Fruit fly (Drosophila melanogaster): ENCODE results near the gene Gcn2.

The Gcn2 gene

DNA sequence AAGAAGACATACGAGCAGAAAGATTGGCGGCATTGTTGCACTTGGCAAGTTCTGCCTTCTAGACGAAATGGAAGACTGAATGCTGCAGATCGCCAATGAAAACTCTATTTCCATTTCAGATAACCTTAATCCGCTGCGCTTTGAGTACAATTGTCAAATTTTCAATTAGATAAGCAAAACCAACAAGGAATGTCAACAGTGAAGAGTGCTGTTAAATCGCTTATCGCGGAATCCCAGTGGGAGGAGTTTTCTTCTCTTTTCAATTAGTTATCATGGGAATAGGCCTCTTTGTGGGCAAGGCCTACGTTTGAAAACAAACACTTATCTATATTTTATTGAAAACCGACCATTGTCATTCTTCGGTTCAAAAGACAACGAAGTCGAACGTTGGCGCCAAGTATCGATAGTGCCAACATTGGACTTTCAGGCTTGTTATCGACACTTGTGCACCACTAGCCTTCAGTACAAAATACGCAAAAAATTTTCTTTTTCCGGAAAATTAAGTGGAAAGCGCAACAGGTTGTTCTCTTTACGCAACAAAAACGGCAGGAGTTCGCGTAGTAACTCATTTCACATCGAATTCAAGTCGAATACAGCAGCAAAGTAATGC lies at the start of gene Gcn2, which contains the start of gene Ugt35D1:
Gene Gcn2 (plus strand): TSS at position 439 of the 610 bp plus-strand sequence.
Gene Ugt35D1 (minus strand): TSS at position 83 of the 610 bp plus-strand sequence.
- TF ChIP-seq rn (GFP tag; IDR thresholded peaks at IDR 0.05) (no peak), CG34367 (tag; optimal IDR thresholded peaks at IDR 0.05) (no peak), D1 (tag; optimal IDR thresholded peaks at IDR 0.05) (no peak), CG17806 (tag; optimal IDR thresholded peaks at IDR 0.05) (no peak), CG4496 (GFP tag; IDR thresholded peaks at IDR 0.05) (no peak), CG10348 (GFP tag; IDR thresholded peaks at IDR 0.05) (no peak), Ets98B (GFP tag; IDR thresholded peaks at IDR 0.05) (no peak), gl (tag; optimal IDR thresholded peaks at IDR 0.05) (no peak), fd96Ca (GFP tag; IDR thresholded peaks at IDR 0.05) (no peak), Snoo (tag; optimal IDR thresholded peaks at IDR 0.05) (no peak), CG12605 (GFP tag; IDR thresholded peaks at IDR 0.05) (no peak), EcR (GFP tag; optimal IDR thresholded peaks at IDR 0.05) (no peak), CG14655 (GFP tag; optimal IDR thresholded peaks at IDR 0.05) (no peak), CG32121 (GFP tag; IDR thresholded peaks at IDR 0.05) (no peak), CG15710 (tag; optimal IDR thresholded peaks at IDR 0.05) (no peak), CG13204 (GFP tag; optimal IDR thresholded peaks at IDR 0.05) (no peak), Pif1B (GFP tag; optimal IDR thresholded peaks at IDR 0.05) (no peak)

DNA sequence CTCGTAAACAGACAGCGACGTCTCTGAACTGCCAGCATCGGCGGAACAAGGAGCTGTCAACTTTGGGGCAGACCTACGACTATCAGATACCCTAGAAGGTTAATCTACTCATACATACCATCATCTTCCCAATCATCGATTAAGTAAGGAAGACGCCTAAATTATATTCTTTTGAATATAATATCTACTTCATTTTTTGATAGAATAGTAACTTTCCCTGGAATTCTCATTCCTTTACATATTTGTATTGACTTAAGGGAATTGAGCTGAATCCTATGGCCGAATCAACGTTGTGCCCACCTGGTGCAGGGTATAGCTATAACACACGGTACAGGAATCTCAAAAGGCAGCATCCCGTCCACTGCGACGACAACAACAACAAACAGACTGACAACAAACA lies 48.8 kb upstream of the Gcn2 start:
- TF ChIP-seq Pif1B (GFP tag; optimal IDR thresholded peaks at IDR 0.05) (peak; percentile 49), CG34367 (tag; optimal IDR thresholded peaks at IDR 0.05) (no peak), Pif1A (GFP tag; optimal IDR thresholded peaks at IDR 0.05) (peak; percentile 30), CG32121 (GFP tag; IDR thresholded peaks at IDR 0.05) (no peak), CG8301 (tag; optimal IDR thresholded peaks at IDR 0.05) (peak; percentile 46), fd96Ca (GFP tag; IDR thresholded peaks at IDR 0.05) (no peak), CG17806 (tag; optimal IDR thresholded peaks at IDR 0.05) (peak; percentile 3), D1 (tag; optimal IDR thresholded peaks at IDR 0.05) (no peak), EcR (GFP tag; optimal IDR thresholded peaks at IDR 0.05) (no peak), CG12605 (GFP tag; IDR thresholded peaks at IDR 0.05) (no peak), CG15710 (tag; optimal IDR thresholded peaks at IDR 0.05) (peak; percentile 5), CG4496 (GFP tag; IDR thresholded peaks at IDR 0.05) (no peak), Ets98B (GFP tag; IDR thresholded peaks at IDR 0.05) (no peak), CG8159 (tag; optimal IDR thresholded peaks at IDR 0.05) (peak; percentile 47), gl (tag; optimal IDR thresholded peaks at IDR 0.05) (no peak), CG14655 (GFP tag; optimal IDR thresholded peaks at IDR 0.05) (peak; percentile 62), CG13204 (GFP tag; optimal IDR thresholded peaks at IDR 0.05) (no peak), rn (GFP tag; IDR thresholded peaks at IDR 0.05) (no peak), Snoo (tag; optimal IDR thresholded peaks at IDR 0.05) (no peak), CG9948 (tag; optimal IDR thresholded peaks at IDR 0.05) (peak; percentile 49), CG10348 (GFP tag; IDR thresholded peaks at IDR 0.05) (no peak)

DNA sequence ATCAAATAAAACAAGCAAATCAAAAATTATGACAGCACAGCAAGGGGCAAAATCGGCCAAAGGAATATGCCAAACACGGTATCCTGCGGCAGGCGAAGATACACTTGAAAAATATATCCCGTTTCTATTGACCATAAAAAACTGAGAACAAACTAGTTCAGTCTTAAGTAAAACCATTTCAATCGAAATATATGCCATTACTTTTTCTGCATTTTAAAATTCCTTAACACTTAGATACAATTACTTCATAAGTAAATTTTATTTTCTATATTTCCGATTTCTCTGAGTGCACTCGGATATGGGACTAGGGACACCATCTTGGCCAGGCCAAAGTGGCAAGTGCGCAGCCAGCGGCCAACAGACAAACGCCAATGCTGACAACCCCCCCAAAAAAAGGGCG lies 31.8 kb upstream of the Gcn2 start:
- no peak for TF ChIP-seq Pif1B (GFP tag; optimal IDR thresholded peaks at IDR 0.05)
- no peak for TF ChIP-seq CG10348 (GFP tag; IDR thresholded peaks at IDR 0.05)
- no peak for TF ChIP-seq CG8159 (tag; optimal IDR thresholded peaks at IDR 0.05)
- TF ChIP-seq CG13204 (GFP tag; optimal IDR thresholded peaks at IDR 0.05): no peak
- TF ChIP-seq CG12605 (GFP tag; IDR thresholded peaks at IDR 0.05): no peak
- no peak for TF ChIP-seq CG34367 (tag; optimal IDR thresholded peaks at IDR 0.05)
- TF ChIP-seq CG32121 (GFP tag; IDR thresholded peaks at IDR 0.05): no peak
- no peak for TF ChIP-seq D1 (tag; optimal IDR thresholded peaks at IDR 0.05)
- no peak for TF ChIP-seq CG15710 (tag; optimal IDR thresholded peaks at IDR 0.05)
- no peak for TF ChIP-seq EcR (GFP tag; optimal IDR thresholded peaks at IDR 0.05)

DNA sequence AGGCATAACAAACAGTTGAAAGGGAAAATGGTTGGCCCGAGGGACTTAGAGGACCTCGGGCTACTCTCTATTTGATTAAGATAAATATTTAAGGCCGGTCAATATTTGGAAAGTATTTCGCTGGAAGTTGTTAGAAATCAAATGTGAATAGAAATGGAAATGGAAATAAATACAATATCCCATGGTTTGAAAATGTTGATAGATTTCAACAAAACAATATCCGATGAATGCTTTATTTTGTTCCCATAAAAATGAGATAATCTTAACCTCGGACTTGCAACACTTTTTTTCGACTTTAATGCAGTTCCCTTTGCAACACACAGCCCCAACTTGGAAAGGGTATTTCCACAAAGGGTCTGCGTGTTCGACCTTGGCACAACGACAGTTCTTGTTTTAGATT lies 26.4 kb upstream of the Gcn2 start:
- TF ChIP-seq CG8301 (tag; optimal IDR thresholded peaks at IDR 0.05) (no peak), CG13204 (GFP tag; optimal IDR thresholded peaks at IDR 0.05) (no peak), fd96Ca (GFP tag; IDR thresholded peaks at IDR 0.05) (no peak), D1 (tag; optimal IDR thresholded peaks at IDR 0.05) (no peak), CG10348 (GFP tag; IDR thresholded peaks at IDR 0.05) (no peak), CG9948 (tag; optimal IDR thresholded peaks at IDR 0.05) (no peak), CG4496 (GFP tag; IDR thresholded peaks at IDR 0.05) (no peak), CG12605 (GFP tag; IDR thresholded peaks at IDR 0.05) (no peak)

DNA sequence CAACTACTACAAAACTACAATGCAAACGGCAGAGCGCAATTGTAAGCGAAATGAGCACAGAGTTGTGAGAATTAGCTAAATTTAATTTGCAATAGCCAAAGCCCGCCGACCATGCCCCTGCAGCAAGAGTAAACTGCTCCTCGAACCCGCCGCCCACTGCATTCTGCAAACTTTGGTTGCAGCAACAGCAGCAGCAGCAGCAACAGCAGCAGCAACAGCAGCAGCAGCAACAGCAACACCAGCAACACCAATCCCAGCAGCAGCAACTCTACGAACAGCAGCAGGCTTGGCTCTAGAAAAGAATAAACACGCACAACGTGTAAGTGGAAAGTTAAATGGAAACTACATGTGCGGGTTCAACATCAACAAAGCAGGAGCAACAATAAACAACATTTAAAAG lies 25.3 kb upstream of the Gcn2 start:
- TF ChIP-seq Snoo (tag; optimal IDR thresholded peaks at IDR 0.05): no peak
- no peak for TF ChIP-seq CG17806 (tag; optimal IDR thresholded peaks at IDR 0.05)
- no peak for TF ChIP-seq CG32121 (GFP tag; IDR thresholded peaks at IDR 0.05)
- no peak for TF ChIP-seq gl (tag; optimal IDR thresholded peaks at IDR 0.05)
- TF ChIP-seq Ets98B (GFP tag; IDR thresholded peaks at IDR 0.05): no peak
- no peak for TF ChIP-seq rn (GFP tag; IDR thresholded peaks at IDR 0.05)
- TF ChIP-seq CG10348 (GFP tag; IDR thresholded peaks at IDR 0.05): no peak

DNA sequence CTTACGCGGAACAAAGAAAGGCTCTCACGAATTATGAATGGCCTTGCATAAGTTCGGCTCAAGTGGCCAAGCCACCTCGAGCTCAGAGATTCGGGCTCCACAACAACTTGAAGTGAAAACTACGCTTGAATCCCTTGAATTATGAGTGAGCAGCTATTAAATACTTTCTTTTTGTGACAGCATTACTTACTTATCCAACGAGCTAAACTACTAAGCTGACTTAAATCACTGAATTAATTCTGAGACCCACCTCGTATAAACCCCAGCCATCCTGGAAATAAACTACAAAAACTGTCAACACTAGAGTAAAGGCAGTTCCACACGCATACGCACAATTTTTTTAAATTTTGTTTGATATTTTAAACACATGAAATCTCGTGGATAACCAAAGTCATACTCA lies 23.3 kb upstream of the Gcn2 start, which contains the start of gene gskt:
Gene gskt (plus strand): TSS at position 301 of the 400 bp plus-strand sequence.
- no peak for TF ChIP-seq CG8301 (tag; optimal IDR thresholded peaks at IDR 0.05)
- no peak for TF ChIP-seq CG15710 (tag; optimal IDR thresholded peaks at IDR 0.05)
- TF ChIP-seq CG8159 (tag; optimal IDR thresholded peaks at IDR 0.05): no peak
- TF ChIP-seq rn (GFP tag; IDR thresholded peaks at IDR 0.05): no peak
- TF ChIP-seq CG14655 (GFP tag; optimal IDR thresholded peaks at IDR 0.05): no peak
- no peak for TF ChIP-seq CG10348 (GFP tag; IDR thresholded peaks at IDR 0.05)
- TF ChIP-seq CG34367 (tag; optimal IDR thresholded peaks at IDR 0.05): no peak
- TF ChIP-seq CG4496 (GFP tag; IDR thresholded peaks at IDR 0.05): no peak

Data from whole organism, pupa.